Fruit fly (Drosophila melanogaster): ENCODE measurements around the gene CG11398.

The CG11398 gene

dm6 chrX:1262536-1263263 lies 47.7 kb upstream of the CG11398 start:
- TF ChIP-seq lab (GFP tag; optimal IDR thresholded peaks at IDR 0.05), result peak; percentile 28
- peak; percentile 31 for TF ChIP-seq CG13894 (tag; optimal IDR thresholded peaks at IDR 0.05)
- no peak for TF ChIP-seq tio (GFP tag; optimal IDR thresholded peaks at IDR 0.05)
- peak; percentile 5 for TF ChIP-seq cwo (GFP tag; optimal IDR thresholded peaks at IDR 0.05)
- no peak for TF ChIP-seq Side (GFP tag; optimal IDR thresholded peaks at IDR 0.05)
- TF ChIP-seq exex (tag; optimal IDR thresholded peaks at IDR 0.05), result peak; percentile 67
- no peak for TF ChIP-seq Ptx1 (GFP tag; IDR thresholded peaks at IDR 0.05)
- no peak for TF ChIP-seq Ets97D (GFP tag; optimal IDR thresholded peaks at IDR 0.05)
- no peak for TF ChIP-seq Dfd (GFP tag; optimal IDR thresholded peaks at IDR 0.05)
- peak; percentile 38; the same call in 2 of the 3 replicates for TF ChIP-seq otp (GFP tag; IDR thresholded peaks at IDR 0.05)
- 0 out of 2 replicates have a peak, but pooled peaks have one; percentile 7 for TF ChIP-seq Atf6 (GFP tag; IDR thresholded peaks at IDR 0.05)
- TF ChIP-seq sr (GFP tag; IDR thresholded peaks at IDR 0.05), result peak; percentile 26; the same call in 1 of the 3 replicates
- no peak for TF ChIP-seq toy (GFP tag; IDR thresholded peaks at IDR 0.05)
- TF ChIP-seq kni (GFP tag; optimal IDR thresholded peaks at IDR 0.05), result peak; percentile 72
- TF ChIP-seq Opbp (GFP tag; IDR thresholded peaks at IDR 0.05; ENCODE audit: partially characterized antibody), result no peak
- TF ChIP-seq CG9876 (GFP tag; optimal IDR thresholded peaks at IDR 0.05), result no peak
- peak; percentile 79 for TF ChIP-seq crol (GFP tag; IDR thresholded peaks at IDR 0.05)
- TF ChIP-seq sug (tag; optimal IDR thresholded peaks at IDR 0.05), result no peak
- peak; percentile 73; the same call in 1 of the 4 replicates for TF ChIP-seq chinmo (GFP tag; IDR thresholded peaks at IDR 0.05; ENCODE audit: partially characterized antibody)
- peak; percentile 1 for TF ChIP-seq CG5180 (GFP tag; optimal IDR thresholded peaks at IDR 0.05)
- no peak for TF ChIP-seq CG1792 (GFP tag; optimal IDR thresholded peaks at IDR 0.05)
- no peak for TF ChIP-seq CG43689 (GFP tag; IDR thresholded peaks at IDR 0.05)
- TF ChIP-seq ftz-f1 (GFP tag; optimal IDR thresholded peaks at IDR 0.05), result peak; percentile 61
- TF ChIP-seq Eip74EF (GFP tag; optimal IDR thresholded peaks at IDR 0.05), result peak in 1 of 2 experiments; percentile 93

- TF ChIP-seq tin (GFP tag; optimal IDR thresholded peaks at IDR 0.05) (no peak), CG2678 (tag; optimal IDR thresholded peaks at IDR 0.05) (peak; percentile 46), grau (tag; optimal IDR thresholded peaks at IDR 0.05) (peak; percentile 27), Meics (GFP tag; optimal IDR thresholded peaks at IDR 0.05) (peak; percentile 32), CG30403 (GFP tag; optimal IDR thresholded peaks at IDR 0.05) (peak; percentile 13), Sry-δ (GFP tag; optimal IDR thresholded peaks at IDR 0.05) (no peak), vvl (GFP tag; IDR thresholded peaks at IDR 0.05) (0 out of 2 replicates have a peak, but pooled peaks have one; percentile 22), CG2120 (GFP tag; optimal IDR thresholded peaks at IDR 0.05) (peak; percentile 55), btn (GFP tag; optimal IDR thresholded peaks at IDR 0.05) (no peak), otp (GFP tag; IDR thresholded peaks at IDR 0.05) (0 out of 3 replicates have a peak, but pooled peaks have one; percentile 6), Med (GFP tag) (peak; percentile 91), CG14965 (GFP tag; optimal IDR thresholded peaks at IDR 0.05; ENCODE audit: borderline replicate concordance) (no peak), CG10366 (GFP tag; IDR thresholded peaks at IDR 0.05) (0 out of 2 replicates have a peak, but pooled peaks have one; percentile 14), z (GFP tag; IDR thresholded peaks at IDR 0.05) (no peak), dpn (GFP tag; optimal IDR thresholded peaks at IDR 0.05) (peak; percentile 27), lab (GFP tag; optimal IDR thresholded peaks at IDR 0.05) (peak; percentile 52), NfI (GFP tag; optimal IDR thresholded peaks at IDR 0.05) (peak; percentile 18), CG8478 (optimal IDR thresholded peaks at IDR 0.05) (no peak), Ets65A (GFP tag) (peak; percentile 87), kni (GFP tag; optimal IDR thresholded peaks at IDR 0.05) (no peak), Xbp1 (GFP tag; optimal IDR thresholded peaks at IDR 0.05) (peak; percentile 31), CG9817 (tag; optimal IDR thresholded peaks at IDR 0.05) (peak; percentile 13), PHDP (tag; optimal IDR thresholded peaks at IDR 0.05) (peak; percentile 5), pita (GFP tag; optimal IDR thresholded peaks at IDR 0.05) (no peak), sug (tag; optimal IDR thresholded peaks at IDR 0.05) (peak; percentile 10), CG18599 (GFP tag; optimal IDR thresholded peaks at IDR 0.05) (peak; percentile 31), CG8290 (GFP tag; optimal IDR thresholded peaks at IDR 0.05) (no peak), CG8290 (tag; optimal IDR thresholded peaks at IDR 0.05) (peak in 1 of 2 experiments; percentile 72), row (GFP tag; IDR thresholded peaks at IDR 0.05) (peak; percentile 61)
Measured at dm6 chrX:1260327-1260726, 45.4 kb upstream of the CG11398 start.

Data from whole organism, embryonic.